Fruit fly (Drosophila melanogaster) whole organism: ENCODE measurements around the gene alphaKap4.

Experiments
- CG8478 ChIP-seq: fragments of >200 bp; optimal IDR thresholded peaks from 2 replicates; lab custom pipeline; 2018; ENCODE audit warnings: inconsistent platforms
- Dll ChIP-seq: fragments of >200 bp; optimal IDR thresholded peaks from 2 replicates; lab custom pipeline; 2017
- pan ChIP-seq: fragments of >200 bp; optimal IDR thresholded peaks from 2 replicates; lab custom pipeline; 2017
- psq ChIP-seq: fragments of >200 bp; optimal IDR thresholded peaks from 2 replicates; lab custom pipeline; 2017
- usp ChIP-seq: fragments of >200 bp; optimal IDR thresholded peaks from 2 replicates; lab custom pipeline; 2017; ENCODE audit warnings: missing biosample characterization, missing genetic modification characterization, mixed read lengths

dm6 chr3L:5996936-5997335 is 13.9 kb downstream of the alphaKap4 start, which contains the start of gene PVRAP:
- no peak for TF ChIP-seq CG8478 (lab: Kevin White, UChicago)
- TF ChIP-seq psq (lab: Kevin White, UChicago): no peak
- no peak for TF ChIP-seq pan (lab: Kevin White, UChicago)
- no peak for TF ChIP-seq usp
- TF ChIP-seq Dll (lab: Kevin White, UChicago): no peak
